Fruit fly (Drosophila melanogaster) whole organism, embryonic: Measurements from ENCODE around the gene Ac78C.

Experiments
- CG10366 ChIP-seq: fragments of 200-800 bp; sonication (Bioruptor generic); IDR thresholded peaks from 2 replicates; pipeline ENCODE4 v1.3.6; 2022; ENCODE audit warnings: missing biosample characterization, missing genetic modification characterization
- CG11723 ChIP-seq: fragments of 200-800 bp; sonication (Bioruptor generic); optimal IDR thresholded peaks from 2 replicates; lab custom pipeline; 2017; ENCODE audit warnings: missing biosample characterization, mild to moderate bottlenecking, missing genetic modification characterization
- CG12155 ChIP-seq: fragments of 200-800 bp; sonication (Bioruptor generic); optimal IDR thresholded peaks from 3 replicates; lab custom pipeline; 2016; ENCODE audit warnings: missing biosample characterization, missing genetic modification characterization
- CG12219 ChIP-seq: fragments of 200-800 bp; sonication (Bioruptor generic); optimal IDR thresholded peaks from 3 replicates; lab custom pipeline; 2018; ENCODE audit warnings: missing biosample characterization, mild to moderate bottlenecking, missing genetic modification characterization
- CG13287 ChIP-seq: fragments of 200-800 bp; sonication (Bioruptor generic); IDR thresholded peaks from 2 replicates; pipeline ENCODE4 v1.3.6; 2022; ENCODE audit warnings: missing biosample characterization, missing genetic modification characterization; ENCODE audit not compliant: partially characterized antibody
- CG14050 ChIP-seq: fragments of 200-800 bp; sonication (Bioruptor generic); IDR thresholded peaks from 3 replicates; pipeline ENCODE4 v1.3.6; 2022; ENCODE audit warnings: missing biosample characterization, missing genetic modification characterization
- CG14710 ChIP-seq: fragments of 200-800 bp; sonication (Bioruptor generic); optimal IDR thresholded peaks from 3 replicates; lab custom pipeline; 2019; ENCODE audit warnings: missing biosample characterization, mild to moderate bottlenecking, missing genetic modification characterization, moderate library complexity
- CG15269 ChIP-seq: fragments of 200-800 bp; sonication (Bioruptor generic); optimal IDR thresholded peaks from 2 replicates; lab custom pipeline; 2018; ENCODE audit warnings: missing biosample characterization, mild to moderate bottlenecking, missing genetic modification characterization, moderate library complexity
- CG1529 ChIP-seq: fragments of 200-800 bp; sonication (Bioruptor generic); optimal IDR thresholded peaks from 3 replicates; lab custom pipeline; 2018; ENCODE audit warnings: missing biosample characterization, missing genetic modification characterization
- CG15514 ChIP-seq: fragments of 200-800 bp; sonication (Bioruptor generic); optimal IDR thresholded peaks from 3 replicates; lab custom pipeline; 2017; ENCODE audit warnings: missing biosample characterization, missing genetic modification characterization, mild to moderate bottlenecking, moderate library complexity, missing genetic modification reagents
- CG1602 ChIP-seq: fragments of 200-800 bp; sonication (Bioruptor generic); optimal IDR thresholded peaks from 3 replicates; lab custom pipeline; 2016; ENCODE audit warnings: missing biosample characterization, missing genetic modification characterization
- CG30431 ChIP-seq: fragments of 200-800 bp; sonication (Bioruptor generic); optimal IDR thresholded peaks from 2 replicates; lab custom pipeline; 2017; ENCODE audit warnings: missing biosample characterization, missing genetic modification characterization
- CG33557 ChIP-seq: fragments of 200-800 bp; sonication (Bioruptor generic); optimal IDR thresholded peaks from 2 replicates; lab custom pipeline; 2019; ENCODE audit warnings: missing biosample characterization, mild to moderate bottlenecking, missing genetic modification characterization, moderate library complexity
- CG34422 ChIP-seq: fragments of 200-800 bp; sonication (Bioruptor generic); IDR thresholded peaks from 3 replicates; pipeline ENCODE4 v1.3.6; 2022; ENCODE audit warnings: missing biosample characterization, missing genetic modification characterization
- CG3995 ChIP-seq: fragments of 200-800 bp; sonication (Bioruptor generic); optimal IDR thresholded peaks from 3 replicates; lab custom pipeline; 2016; ENCODE audit warnings: missing biosample characterization, missing genetic modification characterization
- CG4820 ChIP-seq: fragments of 200-800 bp; sonication (Bioruptor generic); optimal IDR thresholded peaks from 3 replicates; lab custom pipeline; 2016; ENCODE audit warnings: missing biosample characterization, missing genetic modification characterization
- CG7786 ChIP-seq: fragments of 200-800 bp; sonication (Bioruptor generic); optimal IDR thresholded peaks from 2 replicates; lab custom pipeline; 2016; ENCODE audit warnings: missing biosample characterization, missing genetic modification characterization
- CG8388 ChIP-seq: fragments of 200-800 bp; sonication (Bioruptor generic); optimal IDR thresholded peaks from 2 replicates; lab custom pipeline; 2019; ENCODE audit warnings: missing biosample characterization, mild to moderate bottlenecking, missing genetic modification characterization, moderate library complexity
- CG8765 ChIP-seq: fragments of 200-800 bp; sonication (Bioruptor generic); IDR thresholded peaks from 2 replicates; pipeline ENCODE4 v1.3.6; 2022; ENCODE audit warnings: missing biosample characterization, missing genetic modification characterization
- CG9797 ChIP-seq: fragments of 200-800 bp; sonication (Bioruptor generic); optimal IDR thresholded peaks from 3 replicates; lab custom pipeline; 2018; ENCODE audit warnings: missing biosample characterization, mild to moderate bottlenecking, missing genetic modification characterization
- Dfd ChIP-seq, 2 experiments: fragments of >200 bp; optimal IDR thresholded peaks; 2 replicates each; lab custom pipeline; 2017; ENCODE audit warnings: missing biosample characterization in 2 of 2, missing genetic modification characterization in 2 of 2
- ERR ChIP-seq: fragments of 200-800 bp; sonication (Bioruptor generic); optimal IDR thresholded peaks from 2 replicates; lab custom pipeline; 2016; ENCODE audit warnings: missing biosample characterization, missing genetic modification characterization
- GATAe ChIP-seq: fragments of 200-800 bp; sonication (Bioruptor generic); conservative IDR thresholded peaks from 2 replicates; pipeline ENCODE4 v1.3.6; 2022; ENCODE audit warnings: missing biosample characterization, missing genetic modification characterization
- HmgZ ChIP-seq: fragments of 200-800 bp; sonication (Bioruptor generic); optimal IDR thresholded peaks from 2 replicates; lab custom pipeline; 2018; ENCODE audit warnings: missing biosample characterization, mild to moderate bottlenecking, missing genetic modification characterization
- Lhr ChIP-seq: fragments of 200-800 bp; sonication (Bioruptor generic); optimal IDR thresholded peaks from 3 replicates; lab custom pipeline; 2017; ENCODE audit warnings: mild to moderate bottlenecking, missing biosample characterization, missing genetic modification reagents, missing genetic modification characterization
- Max ChIP-seq: fragments of 200-800 bp; sonication (Bioruptor generic); optimal IDR thresholded peaks from 2 replicates; lab custom pipeline; 2016; ENCODE audit warnings: missing biosample characterization, mild to moderate bottlenecking, missing genetic modification characterization
- NFAT ChIP-seq: fragments of 200-800 bp; sonication (Bioruptor generic); IDR thresholded peaks from 2 replicates; pipeline ENCODE4 v1.3.6; 2022; ENCODE audit warnings: missing biosample characterization, missing genetic modification characterization
- Nf-YB ChIP-seq: fragments of 200-800 bp; sonication (Bioruptor generic); optimal IDR thresholded peaks from 3 replicates; lab custom pipeline; 2019; ENCODE audit warnings: missing biosample characterization, mild to moderate bottlenecking, missing genetic modification characterization, moderate library complexity
- PHDP ChIP-seq: fragments of 200-800 bp; sonication (Bioruptor generic); optimal IDR thresholded peaks from 3 replicates; lab custom pipeline; 2018; ENCODE audit warnings: missing biosample characterization, mild to moderate bottlenecking, missing genetic modification characterization, moderate library complexity
- Sry-β ChIP-seq: fragments of 200-800 bp; sonication (Bioruptor generic); optimal IDR thresholded peaks from 2 replicates; lab custom pipeline; 2018; ENCODE audit warnings: missing biosample characterization, mild to moderate bottlenecking, missing genetic modification characterization, moderate library complexity
- TFAM ChIP-seq: fragments of 200-800 bp; sonication (Bioruptor generic); optimal IDR thresholded peaks from 2 replicates; lab custom pipeline; 2017; ENCODE audit warnings: missing biosample characterization, missing genetic modification characterization, inconsistent platforms
- ap ChIP-seq: fragments of 200-800 bp; sonication (Bioruptor generic); IDR thresholded peaks from 2 replicates; pipeline ENCODE4 v1.3.6; 2022; ENCODE audit warnings: missing biosample characterization, missing genetic modification characterization
- cwo ChIP-seq: fragments of 200-800 bp; sonication (Bioruptor generic); optimal IDR thresholded peaks from 3 replicates; lab custom pipeline; 2017; ENCODE audit warnings: missing biosample characterization, missing genetic modification characterization, mild to moderate bottlenecking, moderate library complexity, missing genetic modification reagents
- eve ChIP-seq, 2 experiments: fragments of >200 bp; optimal IDR thresholded peaks; 2 replicates each; lab custom pipeline; 2017; ENCODE audit warnings: missing biosample characterization in 2 of 2, missing genetic modification characterization in 2 of 2
- fd3F ChIP-seq: fragments of 200-800 bp; sonication (Bioruptor generic); optimal IDR thresholded peaks from 2 replicates; lab custom pipeline; 2018; ENCODE audit warnings: missing biosample characterization, mild to moderate bottlenecking, missing genetic modification characterization, moderate library complexity
- fd96Cb ChIP-seq: fragments of 200-800 bp; sonication (Bioruptor generic); optimal IDR thresholded peaks from 2 replicates; lab custom pipeline; 2018; ENCODE audit warnings: missing biosample characterization, mild to moderate bottlenecking, missing genetic modification characterization, moderate library complexity
- gce ChIP-seq: fragments of 200-800 bp; sonication (Bioruptor generic); IDR thresholded peaks from 3 replicates; pipeline ENCODE4 v1.3.6; 2022; ENCODE audit warnings: missing biosample characterization, missing genetic modification characterization
- inv ChIP-seq: fragments of 200-800 bp; sonication (Bioruptor generic); IDR thresholded peaks from 2 replicates; pipeline ENCODE4 v1.3.6; 2022; ENCODE audit warnings: missing biosample characterization, missing genetic modification characterization; ENCODE audit not compliant: partially characterized antibody
- klu ChIP-seq: fragments of 200-800 bp; sonication (Bioruptor generic); IDR thresholded peaks from 2 replicates; pipeline ENCODE4 v1.3.6; 2022; ENCODE audit warnings: missing biosample characterization, missing genetic modification characterization
- lbe ChIP-seq: fragments of 200-800 bp; sonication (Bioruptor generic); optimal IDR thresholded peaks from 2 replicates; lab custom pipeline; 2016; ENCODE audit warnings: missing biosample characterization, mild to moderate bottlenecking, missing genetic modification characterization
- lov ChIP-seq, 2 experiments: fragments of 200-800 bp in 1 of 2; fragments of >200 bp in 1 of 2; sonication (Bioruptor generic) in 1 of 2; IDR thresholded peaks in 1 of 2; optimal IDR thresholded peaks in 1 of 2; 2 replicates in 1 of 2; 3 replicates in 1 of 2; pipeline versions ENCODE4 v1.3.6 to Lab custom; 2017 to 2022; ENCODE audit warnings: missing biosample characterization in 1 of 2, missing genetic modification characterization in 1 of 2
- peb ChIP-seq: fragments of 200-800 bp; sonication (Bioruptor generic); IDR thresholded peaks from 2 replicates; pipeline ENCODE4 v1.3.6; 2022; ENCODE audit warnings: missing biosample characterization, missing genetic modification characterization
- row ChIP-seq: fragments of 200-800 bp; sonication (Bioruptor generic); IDR thresholded peaks from 3 replicates; pipeline ENCODE4 v1.3.6; 2022; ENCODE audit warnings: missing biosample characterization, missing genetic modification characterization
- slbo ChIP-seq: fragments of 200-800 bp; sonication (Bioruptor generic); IDR thresholded peaks from 2 replicates; pipeline ENCODE4 v1.3.6; 2022; ENCODE audit warnings: missing biosample characterization, missing genetic modification characterization
- tgo ChIP-seq: fragments of 200-800 bp; sonication (Bioruptor generic); IDR thresholded peaks from 3 replicates; pipeline ENCODE4 v1.3.6; 2022; ENCODE audit warnings: missing biosample characterization, missing genetic modification characterization
- tio ChIP-seq: fragments of 200-800 bp; sonication (Bioruptor generic); optimal IDR thresholded peaks from 2 replicates; lab custom pipeline; 2017; ENCODE audit warnings: missing biosample characterization, missing genetic modification characterization, inconsistent platforms
- unc-4 ChIP-seq: fragments of 200-800 bp; sonication (Bioruptor generic); IDR thresholded peaks from 2 replicates; pipeline ENCODE4 v1.3.6; 2022; ENCODE audit warnings: missing biosample characterization, missing genetic modification characterization; ENCODE audit not compliant: partially characterized antibody
- unpg ChIP-seq: fragments of 200-800 bp; sonication (Bioruptor generic); optimal IDR thresholded peaks from 3 replicates; lab custom pipeline; 2018; ENCODE audit warnings: missing biosample characterization, mild to moderate bottlenecking, missing genetic modification characterization, moderate library complexity
- zf30C ChIP-seq: fragments of 200-800 bp; sonication (Bioruptor generic); optimal IDR thresholded peaks from 3 replicates; lab custom pipeline; 2018; ENCODE audit warnings: missing biosample characterization, mild to moderate bottlenecking, missing genetic modification characterization
- zfh1 ChIP-seq: fragments of 200-800 bp; sonication (Bioruptor generic); IDR thresholded peaks from 3 replicates; pipeline ENCODE4 v1.3.6; 2022; ENCODE audit warnings: missing biosample characterization, missing genetic modification characterization

The Ac78C gene

DNA sequence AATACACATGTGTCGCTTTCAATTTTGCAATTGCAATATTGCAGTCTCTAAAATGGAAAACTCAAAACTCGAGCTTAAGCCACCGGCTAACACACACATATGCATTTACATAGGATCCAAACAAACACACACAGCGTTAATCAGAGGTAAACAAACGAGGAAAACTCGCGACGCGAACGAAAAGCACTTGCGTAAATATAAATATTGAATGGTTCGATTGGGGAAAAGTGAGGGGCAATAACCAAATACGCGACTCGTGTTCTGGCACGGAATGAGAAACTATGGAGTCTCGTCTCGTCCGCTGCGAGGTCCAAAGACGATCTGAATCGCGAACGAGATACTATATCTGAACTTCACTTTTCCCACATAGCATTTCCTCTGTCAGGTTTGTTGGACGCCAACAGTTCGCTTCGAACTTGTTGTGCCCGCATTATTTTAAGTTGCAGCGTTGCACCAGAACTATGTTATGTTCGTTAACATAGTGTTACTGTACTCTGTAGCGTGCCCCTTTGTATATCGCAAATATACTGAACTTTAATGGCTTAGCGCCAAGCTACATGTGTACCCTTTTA, 40.8 kb downstream of the Ac78C start, which contains the start of gene ko (continued):
- TF ChIP-seq lov (optimal IDR thresholded peaks at IDR 0.05; lab: Kevin White, UChicago) = no peak
- peak; percentile 43; the same call in 1 of the 3 replicates for TF ChIP-seq lov (GFP tag; IDR thresholded peaks at IDR 0.05; lab: Robert Waterston, UW)
- TF ChIP-seq ap = no peak
- no peak for TF ChIP-seq fd96Cb (tag; lab: Kevin White, UChicago)
- no peak for TF ChIP-seq Max (GFP tag; lab: Kevin White, UChicago)
- TF ChIP-seq CG3995 = no peak
- no peak for TF ChIP-seq ERR
- no peak for TF ChIP-seq CG15269 (tag; lab: Kevin White, UChicago)
- no peak for TF ChIP-seq HmgZ (tag; lab: Kevin White, UChicago)
- TF ChIP-seq row (GFP tag; lab: Robert Waterston, UW) = no peak
- TF ChIP-seq GATAe (GFP tag; lab: Robert Waterston, UW) = no peak
- TF ChIP-seq Nf-YB (GFP tag; lab: Kevin White, UChicago) = peak; percentile 42
- peak; percentile 64 for TF ChIP-seq CG1529 (GFP tag; lab: Kevin White, UChicago)
- no peak for TF ChIP-seq lbe (GFP tag; lab: Kevin White, UChicago)
- peak; percentile 12 for TF ChIP-seq CG14710 (tag; lab: Kevin White, UChicago)
- TF ChIP-seq CG7786 (GFP tag; lab: Kevin White, UChicago) = peak; percentile 20
- TF ChIP-seq CG10366 (GFP tag; lab: Robert Waterston, UW) = no peak
- no peak for TF ChIP-seq CG34422 (GFP tag; lab: Robert Waterston, UW)
- no peak for TF ChIP-seq CG13287
- no peak for TF ChIP-seq CG14050 (GFP tag; lab: Robert Waterston, UW)
- TF ChIP-seq NFAT (GFP tag; lab: Robert Waterston, UW) = no peak
- no peak for TF ChIP-seq inv
- peak; percentile 71 for TF ChIP-seq CG11723 (GFP tag; lab: Kevin White, UChicago)
- peak; percentile 75 for TF ChIP-seq CG33557 (GFP tag; lab: Kevin White, UChicago)
- TF ChIP-seq slbo (GFP tag; lab: Robert Waterston, UW) = no peak
- peak; percentile 40 for TF ChIP-seq PHDP (tag; lab: Kevin White, UChicago)
- no peak for TF ChIP-seq unc-4 (GFP tag; lab: Robert Waterston, UW)
- peak; percentile 39 for TF ChIP-seq CG12219 (GFP tag; lab: Kevin White, UChicago)
- TF ChIP-seq tgo = no peak
- no peak for TF ChIP-seq CG12155 (GFP tag; lab: Kevin White, UChicago)
- TF ChIP-seq unpg (GFP tag; lab: Kevin White, UChicago) = peak; percentile 57
- 0 out of 3 replicates have a peak, but pooled peaks have one; percentile 36 for TF ChIP-seq zfh1 (GFP tag; lab: Robert Waterston, UW)
- no peak for TF ChIP-seq cwo (GFP tag; lab: Kevin White, UChicago)
- no peak for TF ChIP-seq CG1602
- no peak for TF ChIP-seq tio
- no peak for TF ChIP-seq CG15514 (GFP tag; lab: Kevin White, UChicago)
- no peak for TF ChIP-seq Dfd (GFP tag; optimal IDR thresholded peaks at IDR 0.05; lab: Kevin White, UChicago)
- no peak for TF ChIP-seq TFAM
- TF ChIP-seq fd3F (GFP tag; lab: Kevin White, UChicago) = no peak
- no peak for TF ChIP-seq CG4820 (GFP tag; lab: Kevin White, UChicago)
- no peak for TF ChIP-seq zf30C (GFP tag; lab: Kevin White, UChicago)
- no peak for TF ChIP-seq peb
- no peak for TF ChIP-seq CG30431
- no peak for TF ChIP-seq Lhr (GFP tag; lab: Kevin White, UChicago)
- TF ChIP-seq CG8765 (GFP tag; lab: Robert Waterston, UW) = no peak
- TF ChIP-seq CG9797 (GFP tag; lab: Kevin White, UChicago) = no peak
- TF ChIP-seq gce (GFP tag; lab: Robert Waterston, UW) = no peak
- peak; percentile 21 for TF ChIP-seq CG8388 (GFP tag; lab: Kevin White, UChicago)
- TF ChIP-seq eve (GFP tag; optimal IDR thresholded peaks at IDR 0.05; lab: Kevin White, UChicago) = no peak
- TF ChIP-seq klu (GFP tag; lab: Robert Waterston, UW) = no peak
- no peak for TF ChIP-seq Sry-β
